Worm (Caenorhabditis elegans): ENCODE measurements around the gene frpr-4.
A peak's percentile ranks its signal among the peaks of the same experiment; 100 is the strongest.

DNA sequence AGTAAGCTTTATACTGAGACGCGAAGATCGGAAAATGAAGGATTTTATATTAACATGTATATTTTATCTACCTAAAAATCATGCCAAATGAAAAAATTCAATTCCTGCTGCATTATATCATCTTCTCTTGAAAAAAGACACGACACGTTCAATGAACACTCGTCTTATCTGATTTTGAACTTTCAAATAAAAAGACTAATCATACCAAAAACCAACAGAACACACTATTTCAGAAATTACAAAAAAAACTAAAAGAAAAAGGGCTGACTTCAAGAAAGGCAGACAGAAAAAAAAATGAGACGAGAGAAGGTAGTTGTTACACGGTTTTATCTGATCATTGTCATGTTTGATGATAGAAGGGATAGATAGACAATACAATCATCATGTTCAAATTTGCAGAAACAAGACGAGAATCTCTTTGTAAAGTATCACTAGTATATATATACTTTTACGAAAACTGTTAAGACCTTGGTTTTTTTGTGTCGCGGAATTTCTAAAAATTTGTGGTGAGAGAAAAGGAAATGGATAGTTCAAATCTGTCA lies 27.5 kb upstream of the frpr-4 start:
- TF ChIP-seq mdl-1 (tag; optimal IDR thresholded peaks at IDR 0.05) (no peak), nhr-77 (tag; optimal IDR thresholded peaks at IDR 0.05) (peak; percentile 16), vab-7 (GFP tag; IDR thresholded peaks at IDR 0.05) (no peak), snpc-4 (tag; optimal IDR thresholded peaks at IDR 0.05) (no peak), ceh-62 (tag; optimal IDR thresholded peaks at IDR 0.05) (no peak)

Measured in whole organism, L4 larva.